Worm (Caenorhabditis elegans): ENCODE results near the gene picc-1.

ce11 chrV:6030559-6030975 is 11.8 kb downstream of the picc-1 start:
- TF ChIP-seq him-1 (tag; optimal IDR thresholded peaks at IDR 0.05), result peak; percentile 48
- no peak for TF ChIP-seq dao-5 (tag; optimal IDR thresholded peaks at IDR 0.05)
